Fruit fly (Drosophila melanogaster) S2 (cell line): ENCODE measurements around the gene Cand1.

Source experiments
- CG8478 ChIP-seq: fragments of >200 bp; optimal IDR thresholded peaks from 2 replicates; lab custom pipeline; 2018
- CTCF ChIP-seq, 2 experiments: fragments of >200 bp; optimal IDR thresholded peaks; 2 replicates each; lab custom pipeline; 2018

dm6 chr2L:10386208-10386805 lies 23.8 kb upstream of the Cand1 start, which contains the start of the genes Cdk1 and mRpS7:
- TF ChIP-seq CTCF (optimal IDR thresholded peaks at IDR 0.05; lab: Kevin White, UChicago) (no peak), CG8478 (no peak)
